Worm (Caenorhabditis elegans) whole organism, L2 larva: Measurements from ENCODE around the gene lin-3.

ENCODE experiments used
- ama-1 ChIP-seq: fragments of 150-350 bp; optimal IDR thresholded peaks from 2 replicates; lab custom pipeline; 2018; ENCODE audit warnings: inconsistent platforms
- mdl-1 ChIP-seq, 2 experiments: fragments of 150-350 bp in 1 of 2; sonication (generic microtip) in 1 of 2; optimal IDR thresholded peaks; 2 replicates each; lab custom pipeline; 2017; ENCODE audit warnings: missing biosample characterization in 2 of 2, missing genetic modification characterization in 2 of 2
- nhr-21 ChIP-seq: fragments of 150-350 bp; optimal IDR thresholded peaks from 2 replicates; lab custom pipeline; 2014; ENCODE audit warnings: missing biosample characterization, missing genetic modification characterization

DNA sequence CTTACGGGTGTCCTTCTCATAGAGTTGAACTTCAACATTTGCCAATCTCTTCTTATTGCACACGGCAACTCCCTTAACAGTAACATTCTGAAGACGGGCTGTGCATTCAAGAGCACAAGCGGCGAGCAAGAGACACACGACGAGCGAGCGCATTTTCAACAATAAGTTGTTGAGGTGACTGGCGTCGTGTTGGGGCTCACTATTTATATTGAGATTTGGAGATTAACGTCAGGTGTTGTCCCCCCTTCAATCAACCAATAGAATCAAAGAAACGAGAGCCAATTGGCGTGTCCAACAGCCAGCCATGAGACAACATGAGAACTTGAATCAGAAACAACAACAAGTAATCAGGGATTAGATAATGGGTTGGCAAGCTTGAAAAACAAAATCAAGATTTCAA, 9.9 kb downstream of the lin-3 start, which contains the start of gene ttr-16:
- peak; percentile 86 for TF ChIP-seq ama-1 (lab: Kevin White, UChicago)
- TF ChIP-seq mdl-1 (tag; optimal IDR thresholded peaks at IDR 0.05; lab: Kevin White, UChicago) = no peak
- no peak for TF ChIP-seq nhr-21
